Fruit fly (Drosophila melanogaster): ENCODE measurements around the gene CG6959.
A peak's percentile ranks its signal among the peaks of the same experiment; 100 is the strongest.

DNA sequence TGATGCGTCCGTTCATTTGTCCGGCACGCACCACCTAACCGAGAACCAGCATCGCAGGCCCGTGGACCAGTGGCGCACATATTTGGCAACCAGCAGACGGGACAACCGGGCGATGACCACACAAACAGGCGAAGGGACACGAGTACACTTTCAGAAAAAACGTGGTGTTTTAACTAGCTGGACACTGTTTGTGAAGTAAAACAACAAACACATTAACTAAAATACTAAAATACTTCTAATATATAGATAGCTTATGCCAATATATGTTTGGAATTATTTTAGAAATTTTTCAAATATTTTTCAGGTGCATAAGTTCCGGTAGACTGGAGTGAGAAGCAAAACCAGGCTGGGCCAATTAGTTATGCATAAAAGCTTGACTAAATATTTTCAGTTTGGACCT is 33.6 kb upstream of the CG6959 start:
- TF ChIP-seq CG6163 (GFP tag; IDR thresholded peaks at IDR 0.05) (no peak), CG3032 (tag; optimal IDR thresholded peaks at IDR 0.05) (no peak), CG8119 (GFP tag; IDR thresholded peaks at IDR 0.05) (no peak), acj6 (GFP tag; optimal IDR thresholded peaks at IDR 0.05) (no peak), CG31627 (GFP tag; optimal IDR thresholded peaks at IDR 0.05) (peak; percentile 28), CG1621 (tag; optimal IDR thresholded peaks at IDR 0.05) (no peak), CG9139 (GFP tag; optimal IDR thresholded peaks at IDR 0.05) (no peak), Sox102F (GFP tag; optimal IDR thresholded peaks at IDR 0.05) (peak; percentile 30), Hr39 (GFP tag; optimal IDR thresholded peaks at IDR 0.05) (peak; percentile 23), lz (GFP tag; optimal IDR thresholded peaks at IDR 0.05) (peak; percentile 6), spab (GFP tag; optimal IDR thresholded peaks at IDR 0.05) (no peak)

Measured in whole organism, prepupa.